Fruit fly (Drosophila melanogaster): ENCODE data around the gene smp-30.

DNA sequence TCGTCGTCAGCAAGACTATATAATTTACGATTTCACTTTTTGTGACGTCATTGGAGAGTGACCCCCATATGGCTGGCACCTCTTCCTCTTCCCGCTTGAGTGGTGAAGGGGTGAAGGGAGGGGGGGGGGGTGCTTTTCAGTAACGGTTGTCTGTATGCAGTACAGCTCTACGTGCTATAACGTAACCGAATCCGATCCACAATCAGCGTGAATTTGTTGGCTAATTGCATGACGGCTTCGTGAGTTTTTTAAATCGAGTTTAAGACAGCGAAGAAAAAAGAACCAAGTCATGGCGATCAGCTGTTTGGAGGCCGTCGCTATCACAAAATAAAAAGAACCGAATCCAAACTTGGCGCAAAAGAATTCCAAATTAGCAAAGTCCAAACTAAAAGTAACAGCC, 14.4 kb downstream of the smp-30 start:
- TF ChIP-seq ttk (optimal IDR thresholded peaks at IDR 0.05) (no peak), h (optimal IDR thresholded peaks at IDR 0.05) (no peak)
